Worm (Caenorhabditis elegans): Measurements from ENCODE around the gene srsy-2.

Gene srsy-2

ce11 chrII:6250782-6251461, 24.0 kb upstream of the srsy-2 start, which contains the start of gene phb-2 (continued):
- TF ChIP-seq hlh-6 (tag; optimal IDR thresholded peaks at IDR 0.05) (no peak), dmd-4 (tag; optimal IDR thresholded peaks at IDR 0.05; ENCODE audit: borderline replicate concordance) (no peak), syd-9 (tag; optimal IDR thresholded peaks at IDR 0.05) (no peak), C38D4.7 (GFP tag; optimal IDR thresholded peaks at IDR 0.05) (no peak), unc-55 (GFP tag; optimal IDR thresholded peaks at IDR 0.05) (no peak), hlh-8 (tag; optimal IDR thresholded peaks at IDR 0.05) (no peak), unc-42 (tag; optimal IDR thresholded peaks at IDR 0.05) (peak; percentile 14), pax-1 (tag; optimal IDR thresholded peaks at IDR 0.05) (no peak), elt-2 (tag; optimal IDR thresholded peaks at IDR 0.05) (peak; percentile 63), pha-2 (tag; optimal IDR thresholded peaks at IDR 0.05) (no peak), ceh-30 (tag; optimal IDR thresholded peaks at IDR 0.05) (no peak), pha-4 (tag; optimal IDR thresholded peaks at IDR 0.05) (no peak), sox-2 (GFP tag; IDR thresholded peaks at IDR 0.05) (no peak), unc-86 (tag; optimal IDR thresholded peaks at IDR 0.05) (no peak), fkh-6 (tag; optimal IDR thresholded peaks at IDR 0.05) (no peak), gmeb-2 (tag; optimal IDR thresholded peaks at IDR 0.05) (no peak), Y22D7AL.16 (tag; optimal IDR thresholded peaks at IDR 0.05) (no peak)

- TF ChIP-seq madf-2 (tag; optimal IDR thresholded peaks at IDR 0.05), result peak; percentile 70
- TF ChIP-seq F13H6.1 (tag; optimal IDR thresholded peaks at IDR 0.05), result peak; percentile 40
- TF ChIP-seq K09A11.1 (tag; optimal IDR thresholded peaks at IDR 0.05; ENCODE audit: insufficient read depth), result peak; percentile 25
- TF ChIP-seq tbx-2 (tag; optimal IDR thresholded peaks at IDR 0.05), result peak; percentile 81
- peak; percentile 78 for TF ChIP-seq Y22D7AL.16 (tag; optimal IDR thresholded peaks at IDR 0.05)
- TF ChIP-seq sox-4 (tag; optimal IDR thresholded peaks at IDR 0.05), result peak; percentile 79
- no peak for TF ChIP-seq elt-4 (tag; optimal IDR thresholded peaks at IDR 0.05)
- TF ChIP-seq K02D7.2 (tag; optimal IDR thresholded peaks at IDR 0.05), result peak; percentile 70
- TF ChIP-seq ceh-18 (tag; optimal IDR thresholded peaks at IDR 0.05), result peak; percentile 70
- peak; percentile 61 for TF ChIP-seq npax-4 (tag; optimal IDR thresholded peaks at IDR 0.05)
- TF ChIP-seq syd-9 (tag; optimal IDR thresholded peaks at IDR 0.05), result peak; percentile 72
- TF ChIP-seq pha-4 (tag; optimal IDR thresholded peaks at IDR 0.05), result no peak
- peak; percentile 48 for TF ChIP-seq unc-86 (tag; optimal IDR thresholded peaks at IDR 0.05)
- peak; percentile 24 for TF ChIP-seq eyg-1 (tag; optimal IDR thresholded peaks at IDR 0.05)
- TF ChIP-seq dve-1 (tag; optimal IDR thresholded peaks at IDR 0.05), result peak; percentile 76
- no peak for TF ChIP-seq unc-55 (GFP tag; optimal IDR thresholded peaks at IDR 0.05)
- TF ChIP-seq elt-2 (tag; optimal IDR thresholded peaks at IDR 0.05), result peak; percentile 76
- TF ChIP-seq nhr-232 (tag; optimal IDR thresholded peaks at IDR 0.05), result peak; percentile 75
- peak; percentile 45 for TF ChIP-seq gmeb-2 (tag; optimal IDR thresholded peaks at IDR 0.05)
- no peak for TF ChIP-seq ceh-30 (tag; optimal IDR thresholded peaks at IDR 0.05)
- peak; percentile 68 for TF ChIP-seq ahr-1 (tag; optimal IDR thresholded peaks at IDR 0.05)
- peak; percentile 71 for TF ChIP-seq sox-2 (GFP tag; IDR thresholded peaks at IDR 0.05)
- peak; percentile 24 for TF ChIP-seq ceh-14 (tag; optimal IDR thresholded peaks at IDR 0.05)
- TF ChIP-seq pqm-1 (tag; optimal IDR thresholded peaks at IDR 0.05), result peak; percentile 20
- peak; percentile 8 for TF ChIP-seq unc-42 (tag; optimal IDR thresholded peaks at IDR 0.05)
- TF ChIP-seq hlh-15 (tag; optimal IDR thresholded peaks at IDR 0.05), result peak; percentile 48
- peak; percentile 73 for TF ChIP-seq lin-11 (tag; optimal IDR thresholded peaks at IDR 0.05)
- TF ChIP-seq ttx-3 (tag; optimal IDR thresholded peaks at IDR 0.05), result peak; percentile 42
- peak; percentile 61 for TF ChIP-seq sdc-2 (tag; optimal IDR thresholded peaks at IDR 0.05)
- TF ChIP-seq hlh-13 (GFP tag; optimal IDR thresholded peaks at IDR 0.05), result peak; percentile 74
- no peak for TF ChIP-seq tbx-7 (tag; optimal IDR thresholded peaks at IDR 0.05)
- peak; percentile 79 for TF ChIP-seq ceh-2 (tag; optimal IDR thresholded peaks at IDR 0.05)
- TF ChIP-seq ref-2 (tag; optimal IDR thresholded peaks at IDR 0.05), result peak; percentile 59
- peak; percentile 61 for TF ChIP-seq ceh-48 (tag; optimal IDR thresholded peaks at IDR 0.05)
- TF ChIP-seq ceh-19 (GFP tag; optimal IDR thresholded peaks at IDR 0.05), result peak; percentile 86
- TF ChIP-seq ceh-6 (GFP tag; optimal IDR thresholded peaks at IDR 0.05), result peak; percentile 81
- peak; percentile 72 for TF ChIP-seq pat-9 (tag; optimal IDR thresholded peaks at IDR 0.05)
- TF ChIP-seq unc-3 (GFP tag; conservative IDR thresholded peaks at IDR 0.05), result peak; percentile 73; the same call in 1 of the 2 replicates
- peak; percentile 50 for TF ChIP-seq unc-3 (tag; optimal IDR thresholded peaks at IDR 0.05)
- peak; percentile 73 for TF ChIP-seq C38D4.7 (GFP tag; optimal IDR thresholded peaks at IDR 0.05)
- TF ChIP-seq ceh-34 (tag; optimal IDR thresholded peaks at IDR 0.05), result peak; percentile 74
- no peak for TF ChIP-seq odd-2 (tag; optimal IDR thresholded peaks at IDR 0.05)
- TF ChIP-seq mec-3 (tag; optimal IDR thresholded peaks at IDR 0.05; ENCODE audit: borderline replicate concordance), result no peak
Measured at ce11 chrII:6248503-6248902, 21.6 kb upstream of the srsy-2 start.

Measured in whole organism, late embryonic.